Fruit fly (Drosophila melanogaster) whole organism, embryonic: ENCODE measurements around the gene Dok.

Experiments
- Abd-B ChIP-seq: fragments of 200-800 bp; sonication (Bioruptor generic); optimal IDR thresholded peaks from 2 replicates; lab custom pipeline; 2018; ENCODE audit warnings: missing biosample characterization, mild to moderate bottlenecking, missing genetic modification characterization, moderate library complexity
- Aef1 ChIP-seq: fragments of 200-800 bp; sonication (Bioruptor generic); IDR thresholded peaks from 3 replicates; pipeline ENCODE4 v1.3.6; 2022; ENCODE audit warnings: missing biosample characterization, missing genetic modification characterization
- Atf-2 ChIP-seq: fragments of 200-800 bp; sonication (Bioruptor generic); optimal IDR thresholded peaks from 2 replicates; lab custom pipeline; 2016; ENCODE audit warnings: missing biosample characterization, missing genetic modification characterization
- Awh ChIP-seq: fragments of 200-800 bp; sonication (Bioruptor generic); IDR thresholded peaks from 2 replicates; pipeline ENCODE4, ENCODE4 v1.3.6; 2022; ENCODE audit warnings: missing biosample characterization, missing genetic modification characterization
- B-H1 ChIP-seq: fragments of 200-800 bp; sonication (Bioruptor generic); IDR thresholded peaks from 3 replicates; pipeline ENCODE4 v1.3.6; 2022; ENCODE audit warnings: missing biosample characterization, missing genetic modification characterization
- CG10565 ChIP-seq: fragments of 200-800 bp; sonication (Bioruptor generic); optimal IDR thresholded peaks from 3 replicates; lab custom pipeline; 2016; ENCODE audit warnings: missing biosample characterization, mild to moderate bottlenecking, missing genetic modification characterization
- CG10979 ChIP-seq: fragments of 200-800 bp; sonication (Bioruptor generic); optimal IDR thresholded peaks from 2 replicates; lab custom pipeline; 2018; ENCODE audit warnings: missing biosample characterization, mild to moderate bottlenecking, missing genetic modification characterization, moderate library complexity
- CG11093 ChIP-seq: fragments of 200-800 bp; sonication (Bioruptor generic); IDR thresholded peaks from 3 replicates; pipeline ENCODE4 v1.3.6; 2022; ENCODE audit warnings: missing biosample characterization, missing genetic modification characterization
- CG12071 ChIP-seq: fragments of 200-800 bp; sonication (Bioruptor generic); optimal IDR thresholded peaks from 3 replicates; lab custom pipeline; 2018; ENCODE audit warnings: missing biosample characterization, mild to moderate bottlenecking, missing genetic modification characterization
- CG13287 ChIP-seq: fragments of 200-800 bp; sonication (Bioruptor generic); IDR thresholded peaks from 2 replicates; pipeline ENCODE4 v1.3.6; 2022; ENCODE audit warnings: missing biosample characterization, missing genetic modification characterization; ENCODE audit not compliant: partially characterized antibody
- CG14860 ChIP-seq: fragments of 200-800 bp; sonication (Bioruptor generic); IDR thresholded peaks from 3 replicates; pipeline ENCODE4 v1.3.6; 2022; ENCODE audit warnings: missing biosample characterization, missing genetic modification characterization; ENCODE audit not compliant: partially characterized antibody
- CG17186 ChIP-seq: fragments of 200-800 bp; sonication (Bioruptor generic); optimal IDR thresholded peaks from 3 replicates; lab custom pipeline; 2017; ENCODE audit warnings: missing biosample characterization, missing genetic modification reagents, missing genetic modification characterization
- CG18599 ChIP-seq: fragments of 200-800 bp; sonication (Bioruptor generic); optimal IDR thresholded peaks from 3 replicates; lab custom pipeline; 2017; ENCODE audit warnings: missing biosample characterization, missing genetic modification characterization, mild to moderate bottlenecking, moderate library complexity, missing genetic modification reagents
- CG2875 ChIP-seq: fragments of 200-800 bp; sonication (Bioruptor generic); optimal IDR thresholded peaks from 2 replicates; lab custom pipeline; 2017; ENCODE audit warnings: missing biosample characterization, mild to moderate bottlenecking, missing genetic modification characterization, missing genetic modification reagents
- CG32772 ChIP-seq: fragments of 200-800 bp; sonication (Bioruptor generic); IDR thresholded peaks from 2 replicates; pipeline ENCODE4 v1.3.6; 2022; ENCODE audit warnings: missing biosample characterization, missing genetic modification characterization
- CG3838 ChIP-seq: fragments of 200-800 bp; sonication (Bioruptor generic); optimal IDR thresholded peaks from 3 replicates; lab custom pipeline; 2016; ENCODE audit warnings: missing biosample characterization, missing genetic modification characterization
- CG4404 ChIP-seq: fragments of 200-800 bp; sonication (Bioruptor generic); IDR thresholded peaks from 2 replicates; pipeline ENCODE4 v1.3.6; 2022; ENCODE audit warnings: missing biosample characterization, missing genetic modification characterization
- CG4707 ChIP-seq: fragments of 200-800 bp; sonication (Bioruptor generic); optimal IDR thresholded peaks from 2 replicates; lab custom pipeline; 2018; ENCODE audit warnings: missing biosample characterization, mild to moderate bottlenecking, missing genetic modification characterization, moderate library complexity
- CG6689 ChIP-seq: fragments of 200-800 bp; sonication (Bioruptor generic); IDR thresholded peaks from 2 replicates; pipeline ENCODE4 v1.3.6; 2022; ENCODE audit warnings: missing biosample characterization, missing genetic modification characterization
- CG8359 ChIP-seq: fragments of 200-800 bp; sonication (Bioruptor generic); optimal IDR thresholded peaks from 2 replicates; lab custom pipeline; 2017; ENCODE audit warnings: missing biosample characterization, mild to moderate bottlenecking, missing genetic modification characterization, borderline replicate concordance
- CTCF ChIP-seq: fragments of 200-800 bp; sonication (Bioruptor generic); optimal IDR thresholded peaks from 2 replicates; lab custom pipeline; 2017; ENCODE audit warnings: missing biosample characterization, mild to moderate bottlenecking, missing genetic modification characterization, moderate library complexity
- CkIIα-i1 ChIP-seq: fragments of 200-800 bp; sonication (Bioruptor generic); IDR thresholded peaks from 2 replicates; pipeline ENCODE4 v1.3.6; 2022; ENCODE audit warnings: missing biosample characterization, missing genetic modification characterization
- D19A ChIP-seq: fragments of 200-800 bp; optimal IDR thresholded peaks from 3 replicates; lab custom pipeline; 2019; ENCODE audit warnings: missing biosample characterization, mild to moderate bottlenecking, missing genetic modification characterization, moderate library complexity
- GATAe ChIP-seq: fragments of 200-800 bp; sonication (Bioruptor generic); conservative IDR thresholded peaks from 2 replicates; pipeline ENCODE4 v1.3.6; 2022; ENCODE audit warnings: missing biosample characterization, missing genetic modification characterization
- HLH4C ChIP-seq: fragments of 200-800 bp; sonication (Bioruptor generic); IDR thresholded peaks from 3 replicates; pipeline ENCODE4 v1.3.6; 2022; ENCODE audit warnings: missing biosample characterization, missing genetic modification characterization; ENCODE audit not compliant: partially characterized antibody
- Lpt ChIP-seq: fragments of >200 bp; optimal IDR thresholded peaks from 2 replicates; lab custom pipeline; 2018; ENCODE audit warnings: missing biosample characterization, missing genetic modification characterization
- Med ChIP-seq: fragments of 200-800 bp; sonication (Bioruptor generic); peaks from one replicate; lab custom pipeline; 2016; ENCODE audit warnings: missing biosample characterization, missing genetic modification characterization, mild to moderate bottlenecking, inconsistent platforms, moderate library complexity
- Nf-YC ChIP-seq: fragments of 200-800 bp; optimal IDR thresholded peaks from 3 replicates; lab custom pipeline; 2019; ENCODE audit warnings: missing biosample characterization, mild to moderate bottlenecking, missing genetic modification characterization, moderate library complexity
- Stat92E ChIP-seq, 3 experiments: fragments of >200 bp in 2 of 3; fragments of 200-800 bp in 1 of 3; sonication (Bioruptor generic) in 1 of 3; optimal IDR thresholded peaks; 2 replicates each; lab custom pipeline; 2017 to 2019; ENCODE audit warnings: missing biosample characterization in 3 of 3, missing genetic modification characterization in 3 of 3, mild to moderate bottlenecking in 1 of 3, moderate library complexity in 1 of 3
- Xrp1 ChIP-seq: fragments of 200-800 bp; sonication (Bioruptor generic); IDR thresholded peaks from 2 replicates; pipeline ENCODE4 v1.3.6; 2022; ENCODE audit warnings: missing biosample characterization, missing genetic modification characterization
- bab2 ChIP-seq: fragments of 200-800 bp; sonication (Bioruptor generic); optimal IDR thresholded peaks from 2 replicates; lab custom pipeline; 2016; ENCODE audit warnings: missing biosample characterization, missing genetic modification characterization
- bbx ChIP-seq: fragments of 200-800 bp; sonication (Bioruptor generic); IDR thresholded peaks from 2 replicates; pipeline ENCODE4 v1.3.6; 2022; ENCODE audit warnings: missing biosample characterization, missing genetic modification characterization; ENCODE audit not compliant: partially characterized antibody
- bsh ChIP-seq, 2 experiments: fragments of 200-800 bp; sonication (Bioruptor generic); optimal IDR thresholded peaks; 2 replicates each; lab custom pipeline; 2017 to 2018; ENCODE audit warnings: mild to moderate bottlenecking in 2 of 2, missing biosample characterization in 2 of 2, missing genetic modification characterization in 2 of 2, moderate library complexity in 1 of 2
- cad ChIP-seq: fragments of >200 bp; optimal IDR thresholded peaks from 2 replicates; lab custom pipeline; 2017; ENCODE audit warnings: missing biosample characterization, missing genetic modification characterization
- caup ChIP-seq: fragments of 200-800 bp; sonication (Bioruptor generic); optimal IDR thresholded peaks from 3 replicates; lab custom pipeline; 2017; ENCODE audit warnings: missing biosample characterization, mild to moderate bottlenecking, missing genetic modification characterization, moderate library complexity; ENCODE audit not compliant: severe bottlenecking
- cg ChIP-seq: fragments of 200-800 bp; sonication (Bioruptor generic); optimal IDR thresholded peaks from 3 replicates; lab custom pipeline; 2019; ENCODE audit warnings: missing biosample characterization, mild to moderate bottlenecking, missing genetic modification characterization, moderate library complexity
- chinmo ChIP-seq: fragments of 200-800 bp; sonication (Bioruptor generic); IDR thresholded peaks from 4 replicates; pipeline ENCODE4 v1.3.6; 2022; ENCODE audit warnings: missing biosample characterization, missing genetic modification characterization; ENCODE audit not compliant: partially characterized antibody
- chm ChIP-seq: fragments of 200-800 bp; sonication (Bioruptor generic); IDR thresholded peaks from 2 replicates; pipeline ENCODE4 v1.3.6; 2022; ENCODE audit warnings: missing biosample characterization, missing genetic modification characterization
- disco-r ChIP-seq: fragments of 200-800 bp; sonication (Bioruptor generic); optimal IDR thresholded peaks from 2 replicates; lab custom pipeline; 2016; ENCODE audit warnings: missing biosample characterization, missing genetic modification characterization
- en ChIP-seq: fragments of 200-800 bp; sonication (Bioruptor generic); optimal IDR thresholded peaks from 2 replicates; lab custom pipeline; 2016; ENCODE audit warnings: missing biosample characterization, missing genetic modification characterization
- ewg ChIP-seq: fragments of 200-800 bp; sonication (Bioruptor generic); optimal IDR thresholded peaks from 3 replicates; lab custom pipeline; 2017; ENCODE audit warnings: mild to moderate bottlenecking, missing biosample characterization, missing genetic modification reagents, missing genetic modification characterization
- gcm ChIP-seq: fragments of 200-800 bp; sonication (Bioruptor generic); optimal IDR thresholded peaks from 2 replicates; lab custom pipeline; 2019; ENCODE audit warnings: missing biosample characterization, mild to moderate bottlenecking, missing genetic modification characterization, moderate library complexity
- gem ChIP-seq: fragments of 200-800 bp; sonication (Bioruptor generic); optimal IDR thresholded peaks from 2 replicates; lab custom pipeline; 2019; ENCODE audit warnings: missing biosample characterization, mild to moderate bottlenecking, missing genetic modification characterization, moderate library complexity
- her ChIP-seq: fragments of 200-800 bp; sonication (Bioruptor generic); optimal IDR thresholded peaks from 2 replicates; lab custom pipeline; 2016; ENCODE audit warnings: missing biosample characterization, missing genetic modification characterization
- oc ChIP-seq: fragments of 200-800 bp; sonication (Bioruptor generic); optimal IDR thresholded peaks from 2 replicates; lab custom pipeline; 2018; ENCODE audit warnings: missing biosample characterization, mild to moderate bottlenecking, missing genetic modification characterization, moderate library complexity
- slp2 ChIP-seq: fragments of 200-800 bp; sonication (Bioruptor generic); optimal IDR thresholded peaks from 2 replicates; lab custom pipeline; 2016; ENCODE audit warnings: missing biosample characterization, missing genetic modification characterization
- stwl ChIP-seq: fragments of 200-800 bp; sonication (Bioruptor generic); optimal IDR thresholded peaks from 3 replicates; lab custom pipeline; 2018; ENCODE audit warnings: missing biosample characterization, mild to moderate bottlenecking, missing genetic modification characterization, moderate library complexity
- tio ChIP-seq: fragments of 200-800 bp; sonication (Bioruptor generic); optimal IDR thresholded peaks from 2 replicates; lab custom pipeline; 2017; ENCODE audit warnings: missing biosample characterization, missing genetic modification characterization, inconsistent platforms
- usp ChIP-seq: fragments of >200 bp; optimal IDR thresholded peaks from 2 replicates; lab custom pipeline; 2017; ENCODE audit warnings: missing biosample characterization, missing genetic modification characterization
- vnd ChIP-seq: fragments of 200-800 bp; sonication (Bioruptor generic); IDR thresholded peaks from 3 replicates; pipeline ENCODE4 v1.3.6; 2022; ENCODE audit warnings: missing biosample characterization, missing genetic modification characterization; ENCODE audit not compliant: partially characterized antibody

Dok gene

DNA sequence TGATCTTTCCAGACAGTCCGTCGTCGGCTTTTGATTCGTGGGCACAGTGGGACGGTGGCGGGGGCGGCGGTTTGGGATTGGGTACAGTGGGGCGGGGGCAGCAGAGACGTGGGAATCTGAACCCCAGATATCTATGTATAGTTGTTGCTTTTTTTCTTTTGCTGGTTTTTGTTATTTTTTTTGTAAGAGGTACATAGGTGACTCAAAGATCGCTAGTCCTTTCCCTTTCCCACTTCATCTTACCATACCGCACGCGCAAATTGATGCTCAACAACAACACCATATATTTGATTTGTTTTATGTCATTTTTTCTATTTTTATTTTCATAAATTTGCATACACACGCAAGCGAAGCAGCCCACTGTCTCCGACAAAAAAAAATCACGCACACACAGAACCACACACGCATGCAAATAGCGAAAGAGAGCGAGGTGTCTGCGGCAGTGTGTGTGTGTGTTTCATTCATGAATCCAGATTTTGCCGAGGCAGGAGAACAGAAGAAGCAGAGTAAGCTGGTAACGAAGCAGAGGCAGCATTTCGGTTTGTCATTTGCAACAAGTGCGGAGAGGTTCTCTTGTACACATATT is 18.2 kb upstream of the Dok start (continued):
- peak; percentile 16 for TF ChIP-seq CG8359 (GFP tag; lab: Kevin White, UChicago)
- TF ChIP-seq bbx (GFP tag; lab: Robert Waterston, UW) = no peak
- TF ChIP-seq slp2 = peak; percentile 46
- peak; percentile 26 for TF ChIP-seq oc (tag; lab: Kevin White, UChicago)
- TF ChIP-seq B-H1 = no peak
- TF ChIP-seq CG2875 (GFP tag; lab: Kevin White, UChicago) = peak; percentile 53
- no peak for TF ChIP-seq disco-r
- TF ChIP-seq caup = no peak
- TF ChIP-seq tio (GFP tag; lab: Kevin White, UChicago) = no peak
- TF ChIP-seq CG10565 (GFP tag; lab: Kevin White, UChicago) = no peak
- no peak for TF ChIP-seq en (GFP tag; lab: Kevin White, UChicago)
- TF ChIP-seq Xrp1 (GFP tag; lab: Robert Waterston, UW) = peak; percentile 62
- no peak for TF ChIP-seq CG17186 (GFP tag; lab: Kevin White, UChicago)
- peak; percentile 63; the same call in 1 of the 2 replicates for TF ChIP-seq CG6689 (GFP tag; lab: Robert Waterston, UW)
- TF ChIP-seq stwl (tag; lab: Kevin White, UChicago) = no peak
- TF ChIP-seq bsh (GFP tag; optimal IDR thresholded peaks at IDR 0.05; lab: Kevin White, UChicago) = peak; percentile 71 to 89
- peak; percentile 94 for TF ChIP-seq CG4707 (GFP tag; lab: Kevin White, UChicago)
- TF ChIP-seq CG4404 (GFP tag; lab: Robert Waterston, UW) = peak; percentile 40; the same call in 1 of the 2 replicates
- peak; percentile 59; the same call in 2 of the 3 replicates for TF ChIP-seq CG11093 (GFP tag; lab: Robert Waterston, UW)
- peak; percentile 38 for TF ChIP-seq Aef1 (GFP tag; lab: Robert Waterston, UW)
- no peak for TF ChIP-seq HLH4C (GFP tag; lab: Robert Waterston, UW)
- peak; percentile 51 for TF ChIP-seq Nf-YC (tag; lab: Kevin White, UChicago)
- TF ChIP-seq Abd-B (GFP tag; lab: Kevin White, UChicago) = peak; percentile 55
- no peak for TF ChIP-seq vnd (GFP tag; lab: Robert Waterston, UW)
- TF ChIP-seq CG32772 (GFP tag; lab: Robert Waterston, UW) = peak; percentile 25; the same call in 1 of the 2 replicates
- no peak for TF ChIP-seq CG3838 (GFP tag; lab: Kevin White, UChicago)
- TF ChIP-seq CG18599 = peak; percentile 41
- TF ChIP-seq bab2 (GFP tag; lab: Kevin White, UChicago) = peak; percentile 20
- TF ChIP-seq CG14860 (GFP tag; lab: Robert Waterston, UW) = no peak
- TF ChIP-seq Med (GFP tag; lab: Kevin White, UChicago) = peak; percentile 91
- no peak for TF ChIP-seq chinmo (GFP tag; lab: Robert Waterston, UW)
- TF ChIP-seq CTCF (GFP tag; lab: Kevin White, UChicago) = no peak
- TF ChIP-seq Atf-2 = peak; percentile 35
- no peak for TF ChIP-seq Lpt (GFP tag; lab: Kevin White, UChicago)
- peak; percentile 50 for TF ChIP-seq cg (GFP tag; lab: Kevin White, UChicago)
- TF ChIP-seq Stat92E (GFP tag; optimal IDR thresholded peaks at IDR 0.05; lab: Kevin White, UChicago) = no peak
- TF ChIP-seq gem = peak; percentile 65
- no peak for TF ChIP-seq usp
- no peak for TF ChIP-seq cad (GFP tag; lab: Kevin White, UChicago)
- TF ChIP-seq her (GFP tag; lab: Kevin White, UChicago) = no peak
- no peak for TF ChIP-seq gcm
- no peak for TF ChIP-seq CG12071
- no peak for TF ChIP-seq GATAe (GFP tag; lab: Robert Waterston, UW)
- peak; percentile 20 for TF ChIP-seq D19A (tag; lab: Kevin White, UChicago)
- no peak for TF ChIP-seq CkIIα-i1
- no peak for TF ChIP-seq Awh (GFP tag; lab: Robert Waterston, UW)
- peak; percentile 65 for TF ChIP-seq CG10979 (tag; lab: Kevin White, UChicago)
- TF ChIP-seq CG13287 = no peak
- no peak for TF ChIP-seq chm
- peak; percentile 50 for TF ChIP-seq ewg (GFP tag; lab: Kevin White, UChicago)
